Worm (Caenorhabditis elegans): Measurements from ENCODE around the gene lin-14.

- TF ChIP-seq him-1 (tag; optimal IDR thresholded peaks at IDR 0.05) (no peak), W03F9.2 (tag; optimal IDR thresholded peaks at IDR 0.05) (no peak), dao-5 (tag; optimal IDR thresholded peaks at IDR 0.05) (no peak)
These were observed 37.8 kb upstream of the lin-14 start for ce11 chrX:11427550-11427949.
